Worm (Caenorhabditis elegans) whole organism, early embryonic: ENCODE results near the gene acbp-5.

Source experiments
- B0310.2 ChIP-seq: sonication (generic microtip); optimal IDR thresholded peaks from 2 replicates; lab custom pipeline; 2016; ENCODE audit warnings: mild to moderate bottlenecking, missing genetic modification characterization, missing compliant biosample characterization
- F13C5.2 ChIP-seq: sonication (generic microtip); optimal IDR thresholded peaks from 2 replicates; lab custom pipeline; 2017; ENCODE audit warnings: mild to moderate bottlenecking, missing genetic modification characterization, inconsistent platforms, missing compliant biosample characterization
- aly-1 ChIP-seq: sonication (generic microtip); optimal IDR thresholded peaks from 2 replicates; lab custom pipeline; 2016; ENCODE audit warnings: missing genetic modification characterization, missing compliant biosample characterization
- ama-1 ChIP-seq: fragments of 150-350 bp; optimal IDR thresholded peaks from 2 replicates; lab custom pipeline; 2014
- ceh-13 ChIP-seq: fragments of 200-800 bp; sonication (Bioruptor generic); optimal IDR thresholded peaks from 2 replicates; lab custom pipeline; 2018; ENCODE audit warnings: mild to moderate bottlenecking, missing genetic modification characterization, missing compliant biosample characterization
- ceh-36 ChIP-seq: sonication (generic microtip); optimal IDR thresholded peaks from 2 replicates; lab custom pipeline; 2016; ENCODE audit warnings: missing genetic modification characterization, inconsistent platforms, missing compliant biosample characterization
- ets-7 ChIP-seq: sonication (generic microtip); optimal IDR thresholded peaks from 2 replicates; lab custom pipeline; 2016; ENCODE audit warnings: missing genotype, missing genetic modification characterization, missing compliant biosample characterization
- flt-1 ChIP-seq: fragments of 200-800 bp; sonication (Bioruptor generic); IDR thresholded peaks from 2 replicates; pipeline ENCODE4 v1.3.6; 2022; ENCODE audit warnings: missing genetic modification characterization, missing compliant biosample characterization
- hmbx-1 ChIP-seq: sonication (generic microtip); optimal IDR thresholded peaks from 2 replicates; lab custom pipeline; 2016; ENCODE audit warnings: mild to moderate bottlenecking, missing genetic modification characterization, missing compliant biosample characterization
- hmg-4 ChIP-seq: fragments of 200-800 bp; sonication (Bioruptor generic); optimal IDR thresholded peaks from 2 replicates; lab custom pipeline; 2018; ENCODE audit warnings: mild to moderate bottlenecking, missing genetic modification characterization, missing compliant biosample characterization
- hnd-1 ChIP-seq: sonication (generic microtip); optimal IDR thresholded peaks from 2 replicates; lab custom pipeline; 2016; ENCODE audit warnings: missing genetic modification characterization, missing compliant biosample characterization
- pes-1 ChIP-seq: fragments of 200-800 bp; sonication (Bioruptor generic); IDR thresholded peaks from 2 replicates; pipeline ENCODE4 v1.3.6; 2022; ENCODE audit warnings: missing genetic modification reagents, missing genetic modification characterization, missing compliant biosample characterization
- scrt-1 ChIP-seq: fragments of 200-800 bp; sonication (Bioruptor generic); IDR thresholded peaks from 2 replicates; pipeline ENCODE4 v1.3.6; 2022; ENCODE audit warnings: missing genetic modification characterization, missing compliant biosample characterization
- sea-1 ChIP-seq: fragments of 200-800 bp; sonication (Bioruptor generic); conservative IDR thresholded peaks from 2 replicates; pipeline ENCODE4 v1.3.6; 2022; ENCODE audit warnings: missing genetic modification characterization, missing compliant biosample characterization
- tbx-11 ChIP-seq: fragments of 200-800 bp; sonication (Bioruptor generic); IDR thresholded peaks from 2 replicates; pipeline ENCODE4 v1.3.6; 2022; ENCODE audit warnings: missing genetic modification characterization, missing compliant biosample characterization
- tbx-37 ChIP-seq: fragments of 200-800 bp; sonication (Bioruptor generic); conservative IDR thresholded peaks from 2 replicates; pipeline ENCODE4 v1.3.6; 2022; ENCODE audit warnings: missing genetic modification reagents, missing genetic modification characterization, missing compliant biosample characterization
- tra-4 ChIP-seq: sonication (generic microtip); optimal IDR thresholded peaks from 2 replicates; lab custom pipeline; 2017; ENCODE audit warnings: missing genetic modification characterization, missing compliant biosample characterization

acbp-5 gene

DNA sequence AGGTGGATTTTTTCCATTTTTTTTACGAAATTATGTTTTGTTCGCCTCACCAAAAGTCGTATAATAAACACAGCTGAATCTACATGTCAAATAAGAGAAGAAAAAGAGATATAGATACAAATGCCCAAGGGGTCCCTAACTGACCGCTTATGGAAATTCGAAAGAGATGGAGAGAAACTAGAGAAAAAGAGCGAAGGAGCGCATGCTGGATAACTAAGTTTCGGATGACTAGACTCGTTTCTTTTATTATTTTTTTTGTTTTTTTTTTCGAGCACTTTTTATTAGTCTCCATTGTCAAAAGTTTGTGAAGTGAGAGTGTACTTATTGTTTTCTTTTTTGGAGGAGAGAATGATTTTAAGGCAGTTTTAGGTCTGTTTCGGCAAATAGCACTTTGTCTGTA is 3.8 kb downstream of the acbp-5 start:
- TF ChIP-seq hmbx-1 (tag; lab: Kevin White, UChicago) (no peak), hnd-1 (tag; lab: Kevin White, UChicago) (no peak), ceh-36 (tag; lab: Kevin White, UChicago) (no peak), hmg-4 (no peak), F13C5.2 (tag; lab: Kevin White, UChicago) (no peak), flt-1 (no peak), tbx-11 (GFP tag; lab: Robert Waterston, UW) (no peak), scrt-1 (GFP tag; lab: Robert Waterston, UW) (no peak), sea-1 (no peak), pes-1 (GFP tag; lab: Robert Waterston, UW) (no peak), ets-7 (tag; lab: Kevin White, UChicago) (no peak), tbx-37 (GFP tag; lab: Robert Waterston, UW) (no peak), ama-1 (lab: Kevin White, UChicago) (no peak), B0310.2 (no peak), tra-4 (tag; lab: Kevin White, UChicago) (no peak), aly-1 (tag; lab: Kevin White, UChicago) (no peak), ceh-13 (no peak)

ce11 chrIII:13635730-13636360 is 5.6 kb downstream of the acbp-5 start:
- TF ChIP-seq B0310.2 = no peak
- TF ChIP-seq ama-1 (lab: Kevin White, UChicago) = no peak
- TF ChIP-seq ceh-36 (tag; lab: Kevin White, UChicago) = no peak
- no peak for TF ChIP-seq scrt-1 (GFP tag; lab: Robert Waterston, UW)
- TF ChIP-seq ets-7 (tag; lab: Kevin White, UChicago) = no peak
- no peak for TF ChIP-seq F13C5.2 (tag; lab: Kevin White, UChicago)
- no peak for TF ChIP-seq tbx-11 (GFP tag; lab: Robert Waterston, UW)
- TF ChIP-seq ceh-13 = no peak
- no peak for TF ChIP-seq pes-1 (GFP tag; lab: Robert Waterston, UW)
- no peak for TF ChIP-seq hmbx-1 (tag; lab: Kevin White, UChicago)

DNA sequence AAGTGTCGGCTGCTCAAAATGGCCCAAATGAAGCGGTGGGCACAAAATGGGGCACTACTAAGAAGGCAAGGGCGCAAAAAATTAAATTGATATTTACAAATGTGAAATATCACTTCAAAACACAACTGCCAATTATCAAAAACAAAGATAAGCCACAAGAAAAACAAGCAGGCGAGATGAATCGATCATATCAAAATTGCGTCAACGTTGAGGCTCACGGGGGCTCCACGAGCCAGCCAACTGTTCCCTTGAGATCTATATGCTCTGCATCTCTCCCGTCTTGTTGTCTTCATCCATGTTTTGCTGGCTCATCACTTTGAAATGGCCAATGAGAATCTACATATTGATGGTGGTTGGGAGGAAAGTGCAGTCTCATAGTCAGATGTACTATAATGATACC is 6.3 kb downstream of the acbp-5 start:
- TF ChIP-seq tra-4 (tag; lab: Kevin White, UChicago) = no peak

DNA sequence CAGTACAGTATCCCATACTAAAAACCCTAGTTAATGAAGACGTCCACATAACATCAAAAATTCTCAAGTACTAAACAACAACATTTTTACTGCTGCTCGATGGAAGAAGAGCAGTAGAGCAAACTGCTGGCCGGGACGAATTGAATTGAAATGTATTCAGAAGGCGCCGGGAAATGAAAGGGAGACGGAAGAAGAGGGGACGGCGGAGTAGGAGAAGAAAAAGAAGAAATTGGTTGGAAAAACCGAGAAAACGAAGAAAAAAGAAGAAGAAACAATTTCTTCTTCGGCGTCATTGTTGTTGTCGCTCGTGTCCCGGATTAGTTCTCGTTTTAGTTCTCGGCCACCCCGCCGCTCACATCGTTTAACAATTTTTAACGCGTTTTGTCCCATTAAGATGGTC is 7.7 kb downstream of the acbp-5 start:
- TF ChIP-seq ceh-36 (tag; lab: Kevin White, UChicago) = no peak

DNA sequence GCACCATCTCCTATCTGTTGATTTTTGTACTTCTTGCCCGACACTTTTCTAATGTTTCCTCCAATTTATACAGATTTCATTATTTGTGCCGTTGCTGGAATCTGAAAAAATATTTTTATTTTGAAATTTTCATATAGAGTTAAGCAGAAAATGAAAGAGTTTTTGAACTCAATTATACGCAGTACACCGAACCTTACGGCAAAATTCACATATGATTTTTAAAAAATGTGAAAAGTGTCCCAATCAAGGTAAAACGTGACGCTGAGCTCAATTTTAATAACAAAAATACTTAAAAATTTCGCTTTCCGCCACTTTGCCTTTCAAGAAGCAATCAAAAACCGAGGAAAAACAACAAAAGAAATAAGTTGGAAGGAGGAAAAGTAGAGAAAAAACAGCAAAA is 10.8 kb downstream of the acbp-5 start, which contains the start of gene arrd-17:
Gene arrd-17, minus strand, starts transcription at position 101 of the 400 bp plus-strand sequence.
- TF ChIP-seq hmbx-1 (tag; lab: Kevin White, UChicago) (no peak), ama-1 (lab: Kevin White, UChicago) (no peak), pes-1 (GFP tag; lab: Robert Waterston, UW) (no peak), B0310.2 (no peak), ets-7 (tag; lab: Kevin White, UChicago) (no peak), ceh-36 (tag; lab: Kevin White, UChicago) (no peak), aly-1 (tag; lab: Kevin White, UChicago) (no peak), tra-4 (tag; lab: Kevin White, UChicago) (no peak), tbx-37 (GFP tag; lab: Robert Waterston, UW) (no peak), sea-1 (no peak), tbx-11 (GFP tag; lab: Robert Waterston, UW) (no peak), scrt-1 (GFP tag; lab: Robert Waterston, UW) (no peak), F13C5.2 (tag; lab: Kevin White, UChicago) (no peak)

ce11 chrIII:13626692-13627091 is 14.8 kb downstream of the acbp-5 start, which contains the start of gene T12D8.5:
Gene T12D8.5, minus strand, starts transcription at chrIII:13626786.
- TF ChIP-seq ceh-36 (tag; lab: Kevin White, UChicago) = no peak
- no peak for TF ChIP-seq tbx-11 (GFP tag; lab: Robert Waterston, UW)
- no peak for TF ChIP-seq B0310.2
- no peak for TF ChIP-seq hnd-1 (tag; lab: Kevin White, UChicago)

DNA sequence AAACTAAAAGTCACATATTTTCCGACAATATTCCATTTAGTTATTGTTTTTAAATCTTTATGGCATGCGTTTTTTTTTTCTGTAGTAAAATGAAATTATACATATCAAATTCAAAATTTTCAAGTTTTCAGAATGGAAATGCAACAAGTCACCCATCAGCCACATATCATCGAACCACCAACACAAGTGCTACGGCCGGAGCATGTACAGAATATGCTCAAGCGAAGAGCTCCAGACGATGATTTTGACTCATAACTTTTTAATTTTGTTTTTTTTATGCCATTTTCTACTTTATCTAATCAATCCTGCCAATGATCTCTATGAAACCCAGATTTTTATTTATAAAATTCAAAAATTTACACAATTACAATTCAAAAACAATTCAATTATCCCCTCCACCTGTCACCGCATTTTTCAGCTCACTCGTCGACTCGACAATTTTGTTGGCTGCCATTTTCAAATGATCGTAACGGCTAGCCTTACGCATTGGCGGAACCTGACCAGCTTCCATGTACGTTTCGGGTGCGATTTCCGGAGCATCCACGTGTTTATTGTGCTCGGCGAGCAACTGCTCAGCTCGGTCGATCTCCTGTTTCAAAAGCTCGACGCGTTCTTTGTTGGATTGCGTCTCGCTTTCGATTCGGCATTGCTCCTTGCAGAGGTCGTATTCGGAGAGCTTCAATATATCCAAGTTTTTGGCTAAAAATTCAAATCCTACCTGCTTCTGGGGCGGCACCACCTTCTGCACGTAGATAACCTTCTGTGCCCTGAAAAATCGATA is 15.6 kb downstream of the acbp-5 start:
- TF ChIP-seq pes-1 (GFP tag; lab: Robert Waterston, UW) (no peak), sea-1 (no peak), tra-4 (tag; lab: Kevin White, UChicago) (no peak), ceh-36 (tag; lab: Kevin White, UChicago) (no peak), hnd-1 (tag; lab: Kevin White, UChicago) (no peak), ets-7 (tag; lab: Kevin White, UChicago) (no peak), ceh-13 (no peak), B0310.2 (no peak), scrt-1 (GFP tag; lab: Robert Waterston, UW) (no peak), tbx-11 (GFP tag; lab: Robert Waterston, UW) (no peak), hmg-4 (no peak), flt-1 (no peak)

ce11 chrIII:13624226-13624625 is 17.3 kb downstream of the acbp-5 start, which contains the start of gene taf-9:
Gene taf-9, plus strand, starts transcription at chrIII:13624276.
- TF ChIP-seq ceh-36 (tag; lab: Kevin White, UChicago) = no peak
